Fruit fly (Drosophila melanogaster): ENCODE measurements around the gene CG31251.

CG31251 gene

DNA sequence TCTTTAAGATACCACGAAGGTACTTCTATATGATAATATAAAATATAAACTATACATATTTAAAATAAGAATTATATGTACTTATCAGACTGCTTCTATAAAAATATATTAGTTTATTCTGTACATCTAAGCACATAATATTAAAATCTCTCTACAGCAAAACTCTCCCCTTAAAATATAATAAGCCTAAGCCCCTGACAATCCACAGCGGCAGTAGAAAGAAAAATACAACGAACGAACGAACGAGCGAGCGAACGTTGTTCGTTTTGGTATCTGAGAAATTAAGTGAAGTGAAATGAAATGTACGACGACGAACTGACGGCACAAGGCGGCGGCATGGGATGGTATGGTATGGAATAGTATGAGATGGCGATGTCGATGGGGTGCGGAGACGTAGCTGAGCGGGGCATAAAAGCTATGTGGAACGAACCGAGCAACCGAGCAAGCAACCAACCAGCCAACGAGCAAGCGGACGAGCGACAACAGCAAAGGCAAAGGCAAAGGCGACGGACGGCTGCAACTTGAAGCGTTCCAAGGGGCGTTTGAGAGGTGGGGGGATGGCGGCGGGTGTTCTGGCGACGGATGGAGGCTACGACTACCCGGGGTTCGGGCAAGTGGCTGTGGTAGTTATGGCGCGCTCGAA lies 15.9 kb upstream of the CG31251 start (continued):
- TF ChIP-seq pita (GFP tag; optimal IDR thresholded peaks at IDR 0.05) (no peak), CG4730 (GFP tag; IDR thresholded peaks at IDR 0.05) (peak; percentile 98), CG11398 (GFP tag; optimal IDR thresholded peaks at IDR 0.05) (peak; percentile 46), zen2 (GFP tag; IDR thresholded peaks at IDR 0.05; ENCODE audit: partially characterized antibody) (no peak), CG12391 (tag; optimal IDR thresholded peaks at IDR 0.05) (peak; percentile 99), H2.0 (GFP tag; IDR thresholded peaks at IDR 0.05) (peak; percentile 97), sr (GFP tag; IDR thresholded peaks at IDR 0.05) (peak; percentile 55; the same call in 1 of the 3 replicates), CG3726 (GFP tag; IDR thresholded peaks at IDR 0.05) (peak; percentile 97), CG14667 (GFP tag; IDR thresholded peaks at IDR 0.05) (peak; percentile 97), CG10979 (tag; optimal IDR thresholded peaks at IDR 0.05) (peak; percentile 98), unpg (GFP tag; optimal IDR thresholded peaks at IDR 0.05) (peak; percentile 99), Mes4 (GFP tag; optimal IDR thresholded peaks at IDR 0.05) (peak; percentile 50), D19A (tag; optimal IDR thresholded peaks at IDR 0.05) (peak; percentile 97), bsh (GFP tag; optimal IDR thresholded peaks at IDR 0.05) (peak; percentile 95 to 99), CG17829 (tag; optimal IDR thresholded peaks at IDR 0.05) (peak; percentile 99), slp2 (GFP tag; optimal IDR thresholded peaks at IDR 0.05) (peak; percentile 80), CG8944 (GFP tag; optimal IDR thresholded peaks at IDR 0.05) (peak; percentile 74), Eip74EF (GFP tag; optimal IDR thresholded peaks at IDR 0.05) (peak in 1 of 2 experiments; percentile 99), az2 (GFP tag; optimal IDR thresholded peaks at IDR 0.05) (peak; percentile 97), CG30020 (tag; optimal IDR thresholded peaks at IDR 0.05) (peak; percentile 89), Xbp1 (GFP tag; optimal IDR thresholded peaks at IDR 0.05) (peak; percentile 97), CG2116 (GFP tag; optimal IDR thresholded peaks at IDR 0.05) (peak; percentile 87), fu2 (GFP tag; optimal IDR thresholded peaks at IDR 0.05) (peak; percentile 70), Dip2 (GFP tag; IDR thresholded peaks at IDR 0.05) (peak; percentile 73), CG9609 (GFP tag; optimal IDR thresholded peaks at IDR 0.05) (peak; percentile 65), CG3847 (GFP tag; IDR thresholded peaks at IDR 0.05) (peak; percentile 99), NFAT (GFP tag; IDR thresholded peaks at IDR 0.05) (peak; percentile 95), Opbp (GFP tag; IDR thresholded peaks at IDR 0.05; ENCODE audit: partially characterized antibody) (0 out of 3 replicates have a peak, but pooled peaks have one; percentile 26), CG15011 (GFP tag; optimal IDR thresholded peaks at IDR 0.05) (peak; percentile 93), Stat92E (GFP tag; optimal IDR thresholded peaks at IDR 0.05) (peak in 1 of 3 experiments; percentile 88), Dll (GFP tag; IDR thresholded peaks at IDR 0.05; ENCODE audit: partially characterized antibody) (no peak), sc (optimal IDR thresholded peaks at IDR 0.05) (no peak), sc (GFP tag; optimal IDR thresholded peaks at IDR 0.05) (peak; percentile 96), wdn (GFP tag; IDR thresholded peaks at IDR 0.05) (peak; percentile 95), CG4854 (GFP tag; optimal IDR thresholded peaks at IDR 0.05) (peak; percentile 57), CG4617 (GFP tag; optimal IDR thresholded peaks at IDR 0.05; ENCODE audit: borderline replicate concordance) (peak; percentile 90), jing (GFP tag; optimal IDR thresholded peaks at IDR 0.05) (peak; percentile 84), dysf (GFP tag; IDR thresholded peaks at IDR 0.05) (peak; percentile 99), Xrp1 (GFP tag; IDR thresholded peaks at IDR 0.05) (peak; percentile 99), CG18476 (GFP tag; optimal IDR thresholded peaks at IDR 0.05) (peak; percentile 91), CG12659 (GFP tag; optimal IDR thresholded peaks at IDR 0.05) (peak; percentile 99), CG6654 (GFP tag; optimal IDR thresholded peaks at IDR 0.05) (peak; percentile 90), zf30C (GFP tag; optimal IDR thresholded peaks at IDR 0.05) (no peak), pho (GFP tag; optimal IDR thresholded peaks at IDR 0.05) (peak; percentile 77), ap (GFP tag; IDR thresholded peaks at IDR 0.05) (peak; percentile 97), CG13624 (GFP tag; optimal IDR thresholded peaks at IDR 0.05) (peak; percentile 53), bcd (GFP tag; optimal IDR thresholded peaks at IDR 0.05) (peak; percentile 98), ken (GFP tag; IDR thresholded peaks at IDR 0.05) (peak; percentile 91), NC2β (GFP tag; optimal IDR thresholded peaks at IDR 0.05) (peak; percentile 60)
